Worm (Caenorhabditis elegans) whole organism, L4 larva: ENCODE results near the gene pot-1.

ENCODE experiments used
- F10B5.3 ChIP-seq: sonication (generic microtip); optimal IDR thresholded peaks from 2 replicates; lab custom pipeline; 2016; ENCODE audit warnings: mild to moderate bottlenecking, missing genetic modification characterization, missing compliant biosample characterization
- F37D6.2 ChIP-seq: sonication (generic microtip); optimal IDR thresholded peaks from 2 replicates; lab custom pipeline; 2016; ENCODE audit warnings: mild to moderate bottlenecking, missing genetic modification characterization, missing compliant biosample characterization
- F44E2.7 ChIP-seq: fragments of 200-800 bp; sonication (Bioruptor generic); IDR thresholded peaks from 2 replicates; pipeline ENCODE4 v2.1.2; 2022; ENCODE audit warnings: missing genetic modification characterization, missing compliant biosample characterization
- Y75B8A.6 ChIP-seq: fragments of 200-800 bp; sonication (Bioruptor generic); IDR thresholded peaks from 2 replicates; pipeline ENCODE4 v1.3.6; 2022; ENCODE audit warnings: missing genetic modification reagents, missing genetic modification characterization, missing compliant biosample characterization
- ZK337.2 ChIP-seq: fragments of 200-800 bp; sonication (Bioruptor generic); IDR thresholded peaks from 2 replicates; pipeline ENCODE4 v1.3.6; 2022; ENCODE audit warnings: missing genetic modification reagents, missing genetic modification characterization, missing compliant biosample characterization
- ZK546.5 ChIP-seq, 2 experiments: sonication (generic microtip); optimal IDR thresholded peaks; 2 replicates each; lab custom pipeline; 2017; ENCODE audit warnings: missing biosample characterization in 2 of 2, missing genetic modification characterization in 2 of 2
- aha-1 ChIP-seq: fragments of 150-350 bp; peaks from one replicate; lab custom pipeline; 2014; ENCODE audit warnings: missing biosample characterization, missing genetic modification characterization
- aly-2 ChIP-seq: sonication (generic microtip); optimal IDR thresholded peaks from 2 replicates; lab custom pipeline; 2018; ENCODE audit warnings: missing biosample characterization, missing genetic modification characterization
- ceh-20 ChIP-seq: fragments of 200-800 bp; sonication (Bioruptor generic); IDR thresholded peaks from 2 replicates; pipeline ENCODE4 v1.3.6; 2022; ENCODE audit warnings: missing genetic modification reagents, missing genetic modification characterization, missing compliant biosample characterization
- ceh-44 ChIP-seq: fragments of 200-800 bp; sonication (Bioruptor generic); IDR thresholded peaks from 2 replicates; pipeline ENCODE4 v1.3.6; 2022; ENCODE audit warnings: missing genetic modification reagents, missing genetic modification characterization, missing compliant biosample characterization
- cey-2 ChIP-seq: sonication (generic microtip); optimal IDR thresholded peaks from 3 replicates; lab custom pipeline; 2017; ENCODE audit warnings: missing genetic modification characterization, mild to moderate bottlenecking, missing compliant biosample characterization, antibody characterized with exemption, borderline replicate concordance; ENCODE audit not compliant: insufficient read depth
- daf-16 ChIP-seq, 3 experiments: sonication (generic microtip); optimal IDR thresholded peaks; 2 replicates each; lab custom pipeline; 2016 to 2017; ENCODE audit warnings: missing genetic modification characterization in 3 of 3, missing genetic modification reagents in 3 of 3, mild to moderate bottlenecking in 2 of 3, missing compliant biosample characterization in 2 of 3, missing biosample characterization in 1 of 3, moderate library complexity in 1 of 3
- dmd-6 ChIP-seq: fragments of 200-800 bp; sonication (Bioruptor generic); IDR thresholded peaks from 2 replicates; pipeline ENCODE4 v1.3.6; 2022; ENCODE audit warnings: missing genetic modification reagents, missing genetic modification characterization, missing compliant biosample characterization
- dmd-8 ChIP-seq: fragments of 200-800 bp; sonication (Bioruptor generic); IDR thresholded peaks from 2 replicates; pipeline ENCODE4 v1.3.6; 2022; ENCODE audit warnings: missing genetic modification characterization, missing compliant biosample characterization
- dmd-9 ChIP-seq: fragments of 200-800 bp; sonication (Bioruptor generic); IDR thresholded peaks from 2 replicates; pipeline ENCODE4 v1.3.6; 2022; ENCODE audit warnings: missing genetic modification reagents, missing genetic modification characterization, missing compliant biosample characterization
- egl-27 ChIP-seq: sonication (generic microtip); optimal IDR thresholded peaks from 3 replicates; lab custom pipeline; 2017; ENCODE audit warnings: missing biosample characterization, missing genetic modification reagents, missing genetic modification characterization
- egl-43 ChIP-seq: fragments of 200-800 bp; sonication (Bioruptor generic); IDR thresholded peaks from 2 replicates; pipeline ENCODE4 v1.3.6; 2022; ENCODE audit warnings: missing genetic modification reagents, missing genetic modification characterization, missing compliant biosample characterization
- fkh-10 ChIP-seq: fragments of 150-350 bp; optimal IDR thresholded peaks from 2 replicates; lab custom pipeline; 2014; ENCODE audit warnings: missing biosample characterization, missing genetic modification reagents, missing genetic modification characterization
- gei-8 ChIP-seq: fragments of 200-800 bp; sonication (Bioruptor generic); optimal IDR thresholded peaks from 2 replicates; lab custom pipeline; 2018; ENCODE audit warnings: mild to moderate bottlenecking, missing genetic modification characterization, missing compliant biosample characterization
- hlh-11 ChIP-seq: fragments of 200-800 bp; sonication (Bioruptor generic); optimal IDR thresholded peaks from 2 replicates; lab custom pipeline; 2018; ENCODE audit warnings: mild to moderate bottlenecking, missing genetic modification characterization, missing compliant biosample characterization
- jun-1 ChIP-seq: fragments of 150-350 bp; optimal IDR thresholded peaks from 2 replicates; lab custom pipeline; 2014; ENCODE audit warnings: missing biosample characterization, missing genetic modification reagents, missing genetic modification characterization
- lin-38 ChIP-seq: fragments of 200-800 bp; sonication (Bioruptor generic); IDR thresholded peaks from 2 replicates; pipeline ENCODE4 v1.3.6; 2022; ENCODE audit warnings: missing genetic modification reagents, missing genetic modification characterization, missing compliant biosample characterization
- mdt-29 ChIP-seq: fragments of 200-800 bp; sonication (Bioruptor generic); IDR thresholded peaks from 2 replicates; pipeline ENCODE4 v1.3.6; 2022; ENCODE audit warnings: missing genetic modification reagents, missing genetic modification characterization, missing compliant biosample characterization
- mep-1 ChIP-seq: fragments of 150-350 bp; sonication (generic microtip); optimal IDR thresholded peaks from 3 replicates; lab custom pipeline; 2014; ENCODE audit warnings: missing biosample characterization, missing genetic modification characterization
- mes-2 ChIP-seq: sonication (generic microtip); optimal IDR thresholded peaks from 2 replicates; lab custom pipeline; 2016; ENCODE audit warnings: missing genotype, mild to moderate bottlenecking, missing genetic modification characterization, missing compliant biosample characterization; ENCODE audit not compliant: poor library complexity, severe bottlenecking
- mxl-2 ChIP-seq: fragments of 200-800 bp; sonication (Bioruptor generic); conservative IDR thresholded peaks from 2 replicates; pipeline ENCODE4 v1.3.6; 2022; ENCODE audit warnings: missing genetic modification reagents, missing genetic modification characterization, missing compliant biosample characterization
- nhr-10 ChIP-seq: fragments of 150-350 bp; optimal IDR thresholded peaks from 2 replicates; lab custom pipeline; 2014; ENCODE audit warnings: missing biosample characterization, missing genetic modification characterization
- nhr-237 ChIP-seq: sonication (generic microtip); optimal IDR thresholded peaks from 2 replicates; lab custom pipeline; 2017; ENCODE audit warnings: missing biosample characterization, missing genetic modification characterization
- nhr-28 ChIP-seq: fragments of 150-350 bp; optimal IDR thresholded peaks from 2 replicates; lab custom pipeline; 2014; ENCODE audit warnings: missing biosample characterization, missing genetic modification characterization
- nhr-76 ChIP-seq: fragments of 150-350 bp; optimal IDR thresholded peaks from 2 replicates; lab custom pipeline; 2014; ENCODE audit warnings: missing biosample characterization, missing genetic modification characterization
- php-3 ChIP-seq: fragments of 200-800 bp; sonication (Bioruptor generic); IDR thresholded peaks from 2 replicates; pipeline ENCODE4 v1.3.6; 2022; ENCODE audit warnings: missing genetic modification reagents, missing genetic modification characterization, missing compliant biosample characterization
- pqm-1 ChIP-seq: sonication (generic microtip); optimal IDR thresholded peaks from 2 replicates; lab custom pipeline; 2017; ENCODE audit warnings: missing biosample characterization, missing genetic modification characterization
- set-16 ChIP-seq: fragments of 200-800 bp; sonication (Bioruptor generic); IDR thresholded peaks from 2 replicates; pipeline ENCODE4 v1.3.6; 2022; ENCODE audit warnings: missing genetic modification reagents, missing genetic modification characterization, missing compliant biosample characterization
- unc-130 ChIP-seq: sonication (generic microtip); optimal IDR thresholded peaks from 2 replicates; lab custom pipeline; 2016; ENCODE audit warnings: missing genetic modification reagents, missing genetic modification characterization, missing compliant biosample characterization
- unc-39 ChIP-seq: sonication (generic microtip); optimal IDR thresholded peaks from 2 replicates; lab custom pipeline; 2017; ENCODE audit warnings: missing biosample characterization, missing genetic modification characterization
- zfp-2 ChIP-seq: sonication (generic microtip); optimal IDR thresholded peaks from 2 replicates; lab custom pipeline; 2016; ENCODE audit warnings: mild to moderate bottlenecking, missing genetic modification characterization, missing compliant biosample characterization
- zfp-3 ChIP-seq: fragments of 200-800 bp; sonication (Bioruptor generic); conservative IDR thresholded peaks from 2 replicates; pipeline ENCODE4 v1.3.6; 2022; ENCODE audit warnings: missing genetic modification reagents, missing genetic modification characterization, missing compliant biosample characterization
- zip-2 ChIP-seq: fragments of 150-350 bp; optimal IDR thresholded peaks from 2 replicates; lab custom pipeline; 2014; ENCODE audit warnings: missing biosample characterization, missing genetic modification characterization

Gene pot-1

ce11 chrIII:7087691-7088323 is 45.7 kb downstream of the pot-1 start, which contains the start of gene fubl-2 (continued):
- TF ChIP-seq ceh-44 (GFP tag; lab: Robert Waterston, UW) (no peak), egl-43 (GFP tag; lab: Robert Waterston, UW) (no peak), set-16 (GFP tag; lab: Robert Waterston, UW) (no peak), dmd-6 (GFP tag; lab: Robert Waterston, UW) (peak; percentile 27; the same call in 1 of the 2 replicates), gei-8 (no peak), fkh-10 (GFP tag; lab: Kevin White, UChicago) (no peak), mxl-2 (no peak), zip-2 (tag; lab: Kevin White, UChicago) (no peak), dmd-9 (no peak), F37D6.2 (tag; lab: Kevin White, UChicago) (no peak), mdt-29 (no peak), aha-1 (tag; lab: Kevin White, UChicago) (no peak), php-3 (GFP tag; lab: Robert Waterston, UW) (no peak), ceh-20 (GFP tag; lab: Robert Waterston, UW) (no peak), ZK546.5 (tag; optimal IDR thresholded peaks at IDR 0.05; lab: Kevin White, UChicago) (no peak), F44E2.7 (GFP tag; lab: Robert Waterston, UW) (no peak), mes-2 (tag; lab: Kevin White, UChicago) (peak; percentile 98), nhr-237 (no peak), nhr-76 (tag; lab: Kevin White, UChicago) (no peak), unc-39 (no peak), cey-2 (tag; lab: Kevin White, UChicago) (no peak), dmd-8 (no peak), pqm-1 (no peak), Y75B8A.6 (GFP tag; lab: Robert Waterston, UW) (no peak), aly-2 (no peak), daf-16 (GFP tag; optimal IDR thresholded peaks at IDR 0.05; lab: Kevin White, UChicago) (no peak), daf-16 (tag; optimal IDR thresholded peaks at IDR 0.05; lab: Kevin White, UChicago) (no peak), mep-1 (tag; lab: Kevin White, UChicago) (no peak), zfp-2 (no peak), ZK337.2 (GFP tag; lab: Robert Waterston, UW) (no peak), F10B5.3 (tag; lab: Kevin White, UChicago) (no peak), jun-1 (tag; lab: Kevin White, UChicago) (no peak), zfp-3 (GFP tag; lab: Robert Waterston, UW) (no peak)

- TF ChIP-seq nhr-28 (tag; lab: Kevin White, UChicago) (peak; percentile 66), daf-16 (GFP tag; optimal IDR thresholded peaks at IDR 0.05; lab: Kevin White, UChicago) (no peak), daf-16 (tag; optimal IDR thresholded peaks at IDR 0.05; lab: Kevin White, UChicago) (peak; percentile 18), aly-2 (no peak)
Observed at ce11 chrIII:7087180-7087579, 46.3 kb downstream of the pot-1 start.

DNA sequence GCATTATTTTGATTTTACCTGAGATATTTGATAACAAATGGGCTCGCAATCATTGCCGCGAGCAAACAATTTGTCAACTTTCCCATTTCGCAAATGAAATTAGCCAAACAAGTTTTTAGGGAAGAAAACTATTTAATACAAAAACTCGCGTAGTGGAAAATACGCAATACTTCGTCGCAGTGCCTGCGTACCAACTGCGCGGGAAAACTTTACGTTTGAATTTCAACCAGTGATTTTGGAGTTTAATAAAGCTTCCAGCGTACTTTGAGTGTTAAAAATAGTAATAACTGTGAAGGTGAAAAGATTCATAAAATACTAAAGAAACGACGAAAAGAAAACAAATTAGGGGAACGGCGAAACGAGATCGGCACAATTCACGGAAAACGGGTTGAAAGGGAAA is 48.6 kb downstream of the pot-1 start, which contains the start of gene tofu-7:
Gene tofu-7, minus strand, starts transcription at position 111 of the 400 bp plus-strand sequence.
- peak; percentile 11; the same call in 1 of the 2 replicates for TF ChIP-seq lin-38 (GFP tag; lab: Robert Waterston, UW)
- no peak for TF ChIP-seq ceh-20 (GFP tag; lab: Robert Waterston, UW)
- no peak for TF ChIP-seq ceh-44 (GFP tag; lab: Robert Waterston, UW)
- no peak for TF ChIP-seq aly-2
- no peak for TF ChIP-seq unc-130
- no peak for TF ChIP-seq nhr-10 (tag; lab: Kevin White, UChicago)
- TF ChIP-seq hlh-11 (tag; lab: Kevin White, UChicago), result no peak
- no peak for TF ChIP-seq egl-27 (tag; lab: Kevin White, UChicago)
